Fruit fly (Drosophila melanogaster) whole organism, embryonic: ENCODE results near the gene pigs.

ENCODE experiments used
- Bdp1 ChIP-seq: fragments of 200-800 bp; sonication (Bioruptor generic); optimal IDR thresholded peaks from 3 replicates; lab custom pipeline; 2016; ENCODE audit warnings: missing biosample characterization, missing genetic modification characterization
- Blimp-1 ChIP-seq: fragments of 200-800 bp; sonication (Bioruptor generic); optimal IDR thresholded peaks from 3 replicates; lab custom pipeline; 2018; ENCODE audit warnings: missing biosample characterization, missing genetic modification characterization, mild to moderate bottlenecking, moderate library complexity, missing genetic modification reagents
- CG10565 ChIP-seq: fragments of 200-800 bp; sonication (Bioruptor generic); optimal IDR thresholded peaks from 3 replicates; lab custom pipeline; 2016; ENCODE audit warnings: missing biosample characterization, mild to moderate bottlenecking, missing genetic modification characterization
- CG12299 ChIP-seq: fragments of 200-800 bp; sonication (Bioruptor generic); optimal IDR thresholded peaks from 2 replicates; lab custom pipeline; 2018; ENCODE audit warnings: missing biosample characterization, mild to moderate bottlenecking, missing genetic modification characterization
- CG1233 ChIP-seq: fragments of 200-800 bp; sonication (Bioruptor generic); optimal IDR thresholded peaks from 4 replicates; lab custom pipeline; 2018; ENCODE audit warnings: missing biosample characterization, mild to moderate bottlenecking, missing genetic modification characterization
- CG13123 ChIP-seq: fragments of 200-800 bp; sonication (Bioruptor generic); optimal IDR thresholded peaks from 2 replicates; lab custom pipeline; 2016; ENCODE audit warnings: missing biosample characterization, missing genetic modification characterization
- CG1603 ChIP-seq: fragments of 200-800 bp; sonication (Bioruptor generic); optimal IDR thresholded peaks from 2 replicates; lab custom pipeline; 2019; ENCODE audit warnings: missing biosample characterization, mild to moderate bottlenecking, missing genetic modification characterization, moderate library complexity
- CG17328 ChIP-seq: fragments of 200-800 bp; sonication (Bioruptor generic); IDR thresholded peaks from 2 replicates; pipeline ENCODE4 v1.3.6; 2022; ENCODE audit warnings: missing biosample characterization, missing genetic modification characterization
- CG17361 ChIP-seq: fragments of 200-800 bp; sonication (Bioruptor generic); IDR thresholded peaks from 3 replicates; pipeline ENCODE4 v1.3.6; 2022; ENCODE audit warnings: missing biosample characterization, missing genetic modification characterization
- CG17612 ChIP-seq: fragments of 200-800 bp; sonication (Bioruptor generic); IDR thresholded peaks from 2 replicates; pipeline ENCODE4 v1.3.6; 2022; ENCODE audit warnings: missing biosample characterization, missing genetic modification characterization
- CG3065 ChIP-seq: fragments of 200-800 bp; sonication (Bioruptor generic); optimal IDR thresholded peaks from 2 replicates; lab custom pipeline; 2016; ENCODE audit warnings: missing biosample characterization, missing genetic modification characterization
- CG4730 ChIP-seq: fragments of 200-800 bp; sonication (Bioruptor generic); IDR thresholded peaks from 2 replicates; pipeline ENCODE4 v1.3.6; 2022; ENCODE audit warnings: missing biosample characterization, missing genetic modification characterization
- CG5953 ChIP-seq: fragments of 200-800 bp; sonication (Bioruptor generic); IDR thresholded peaks from 2 replicates; pipeline ENCODE4 v1.3.6; 2022; ENCODE audit warnings: missing biosample characterization, missing genetic modification characterization
- CG6175 ChIP-seq: fragments of 200-800 bp; sonication (Bioruptor generic); IDR thresholded peaks from 3 replicates; pipeline ENCODE4 v1.3.6; 2022; ENCODE audit warnings: missing biosample characterization, missing genetic modification characterization
- CG7963 ChIP-seq: fragments of 200-800 bp; sonication (Bioruptor generic); IDR thresholded peaks from 3 replicates; pipeline ENCODE4 v1.3.6; 2022; ENCODE audit warnings: missing biosample characterization, missing genetic modification characterization; ENCODE audit not compliant: partially characterized antibody
- CHES-1-like ChIP-seq: fragments of 200-800 bp; sonication (Bioruptor generic); optimal IDR thresholded peaks from 2 replicates; lab custom pipeline; 2016; ENCODE audit warnings: missing biosample characterization, missing genetic modification characterization
- Camta ChIP-seq: fragments of 200-800 bp; sonication (Bioruptor generic); optimal IDR thresholded peaks from 2 replicates; lab custom pipeline; 2016; ENCODE audit warnings: missing biosample characterization, missing genetic modification characterization
- CrebB ChIP-seq: fragments of 200-800 bp; sonication (Bioruptor generic); optimal IDR thresholded peaks from 3 replicates; lab custom pipeline; 2018; ENCODE audit warnings: missing biosample characterization, mild to moderate bottlenecking, missing genetic modification characterization
- Fer2 ChIP-seq: fragments of 200-800 bp; sonication (Bioruptor generic); optimal IDR thresholded peaks from 2 replicates; lab custom pipeline; 2018; ENCODE audit warnings: missing biosample characterization, mild to moderate bottlenecking, missing genetic modification characterization, moderate library complexity
- HLHmδ ChIP-seq: fragments of 200-800 bp; sonication (Bioruptor generic); optimal IDR thresholded peaks from 2 replicates; lab custom pipeline; 2018; ENCODE audit warnings: missing biosample characterization, mild to moderate bottlenecking, missing genetic modification characterization, moderate library complexity
- HmgZ ChIP-seq: fragments of 200-800 bp; sonication (Bioruptor generic); optimal IDR thresholded peaks from 2 replicates; lab custom pipeline; 2018; ENCODE audit warnings: missing biosample characterization, mild to moderate bottlenecking, missing genetic modification characterization
- Lpt ChIP-seq: fragments of >200 bp; optimal IDR thresholded peaks from 2 replicates; lab custom pipeline; 2018; ENCODE audit warnings: missing biosample characterization, missing genetic modification characterization
- Max ChIP-seq: fragments of 200-800 bp; sonication (Bioruptor generic); optimal IDR thresholded peaks from 2 replicates; lab custom pipeline; 2016; ENCODE audit warnings: missing biosample characterization, mild to moderate bottlenecking, missing genetic modification characterization
- Mrtf ChIP-seq: fragments of 200-800 bp; sonication (Bioruptor generic); IDR thresholded peaks from 3 replicates; pipeline ENCODE4 v1.3.6; 2022; ENCODE audit warnings: missing biosample characterization, missing genetic modification characterization
- Nf-YB ChIP-seq: fragments of 200-800 bp; sonication (Bioruptor generic); optimal IDR thresholded peaks from 3 replicates; lab custom pipeline; 2019; ENCODE audit warnings: missing biosample characterization, mild to moderate bottlenecking, missing genetic modification characterization, moderate library complexity
- PHDP ChIP-seq: fragments of 200-800 bp; sonication (Bioruptor generic); optimal IDR thresholded peaks from 3 replicates; lab custom pipeline; 2018; ENCODE audit warnings: missing biosample characterization, mild to moderate bottlenecking, missing genetic modification characterization, moderate library complexity
- Ravus ChIP-seq: fragments of 200-800 bp; sonication (Bioruptor generic); IDR thresholded peaks from 2 replicates; pipeline ENCODE4 v1.3.6; 2022; ENCODE audit warnings: missing biosample characterization, missing genetic modification characterization
- Sry-δ ChIP-seq: fragments of 200-800 bp; sonication (Bioruptor generic); optimal IDR thresholded peaks from 2 replicates; lab custom pipeline; 2016; ENCODE audit warnings: missing biosample characterization, missing genetic modification characterization
- Xrp1 ChIP-seq: fragments of 200-800 bp; sonication (Bioruptor generic); IDR thresholded peaks from 2 replicates; pipeline ENCODE4 v1.3.6; 2022; ENCODE audit warnings: missing biosample characterization, missing genetic modification characterization
- aop ChIP-seq: fragments of 200-800 bp; sonication (Bioruptor generic); IDR thresholded peaks from 2 replicates; pipeline ENCODE4 v1.3.6; 2022; ENCODE audit warnings: missing biosample characterization, missing genetic modification characterization
- cg ChIP-seq: fragments of 200-800 bp; sonication (Bioruptor generic); optimal IDR thresholded peaks from 3 replicates; lab custom pipeline; 2019; ENCODE audit warnings: missing biosample characterization, mild to moderate bottlenecking, missing genetic modification characterization, moderate library complexity
- crol ChIP-seq: fragments of 200-800 bp; sonication (Bioruptor generic); IDR thresholded peaks from 2 replicates; pipeline ENCODE4 v1.3.6; 2022; ENCODE audit warnings: missing biosample characterization, missing genetic modification characterization
- dimm ChIP-seq: fragments of 200-800 bp; sonication (Bioruptor generic); IDR thresholded peaks from 2 replicates; pipeline ENCODE4 v1.3.6; 2022; ENCODE audit warnings: missing biosample characterization, missing genetic modification characterization
- dm ChIP-seq: fragments of 200-800 bp; sonication (Bioruptor generic); optimal IDR thresholded peaks from 3 replicates; lab custom pipeline; 2016; ENCODE audit warnings: missing biosample characterization, missing genetic modification characterization
- emc ChIP-seq: fragments of 200-800 bp; sonication (Bioruptor generic); optimal IDR thresholded peaks from 2 replicates; lab custom pipeline; 2016; ENCODE audit warnings: missing biosample characterization, missing genetic modification characterization
- eyg ChIP-seq: fragments of 200-800 bp; sonication (Bioruptor generic); optimal IDR thresholded peaks from 3 replicates; lab custom pipeline; 2016; ENCODE audit warnings: missing biosample characterization, missing genetic modification characterization
- gsb ChIP-seq: fragments of 200-800 bp; sonication (Bioruptor generic); IDR thresholded peaks from 2 replicates; pipeline ENCODE4 v1.3.6; 2022; ENCODE audit warnings: missing biosample characterization, missing genetic modification characterization
- nau ChIP-seq: fragments of 200-800 bp; sonication (Bioruptor generic); optimal IDR thresholded peaks from 3 replicates; lab custom pipeline; 2017; ENCODE audit warnings: missing biosample characterization, mild to moderate bottlenecking, missing genetic modification characterization, missing genetic modification reagents
- nom ChIP-seq: fragments of 200-800 bp; sonication (Bioruptor generic); optimal IDR thresholded peaks from 2 replicates; lab custom pipeline; 2017; ENCODE audit warnings: missing biosample characterization, missing genetic modification characterization, mild to moderate bottlenecking, moderate library complexity, missing genetic modification reagents
- odd ChIP-seq: fragments of 200-800 bp; sonication (Bioruptor generic); optimal IDR thresholded peaks from 2 replicates; lab custom pipeline; 2017; ENCODE audit warnings: missing biosample characterization, mild to moderate bottlenecking, missing genetic modification characterization
- peb ChIP-seq: fragments of 200-800 bp; sonication (Bioruptor generic); IDR thresholded peaks from 2 replicates; pipeline ENCODE4 v1.3.6; 2022; ENCODE audit warnings: missing biosample characterization, missing genetic modification characterization
- prd ChIP-seq, 3 experiments: fragments of >200 bp in 2 of 3; fragments of 200-800 bp in 1 of 3; sonication (Bioruptor generic) in 1 of 3; optimal IDR thresholded peaks in 2 of 3; IDR thresholded peaks in 1 of 3; 2 replicates in 2 of 3; 3 replicates in 1 of 3; pipeline versions ENCODE4 v1.3.6 to Lab custom; 2017 to 2022; ENCODE audit warnings: missing biosample characterization in 1 of 3, missing genetic modification characterization in 1 of 3
- repo ChIP-seq: fragments of 200-800 bp; sonication (Bioruptor generic); optimal IDR thresholded peaks from 2 replicates; lab custom pipeline; 2016; ENCODE audit warnings: missing biosample characterization, missing genetic modification characterization
- rib ChIP-seq: fragments of 200-800 bp; sonication (Bioruptor generic); IDR thresholded peaks from 2 replicates; pipeline ENCODE4 v1.3.6; 2022; ENCODE audit warnings: missing biosample characterization, missing genetic modification characterization
- sna ChIP-seq: fragments of 200-800 bp; sonication (Bioruptor generic); IDR thresholded peaks from 2 replicates; pipeline ENCODE4 v1.3.6; 2022; ENCODE audit warnings: missing biosample characterization, missing genetic modification characterization; ENCODE audit not compliant: partially characterized antibody
- sob ChIP-seq: fragments of 200-800 bp; sonication (Bioruptor generic); IDR thresholded peaks from 2 replicates; pipeline ENCODE4 v1.3.6; 2022; ENCODE audit warnings: missing biosample characterization, missing genetic modification characterization
- tgo ChIP-seq: fragments of 200-800 bp; sonication (Bioruptor generic); IDR thresholded peaks from 3 replicates; pipeline ENCODE4 v1.3.6; 2022; ENCODE audit warnings: missing biosample characterization, missing genetic modification characterization
- tna ChIP-seq: fragments of 200-800 bp; sonication (Bioruptor generic); IDR thresholded peaks from 2 replicates; pipeline ENCODE4 v1.3.6; 2022; ENCODE audit warnings: missing biosample characterization, missing genetic modification characterization; ENCODE audit not compliant: partially characterized antibody
- trh ChIP-seq: fragments of 200-800 bp; sonication (Bioruptor generic); optimal IDR thresholded peaks from 2 replicates; lab custom pipeline; 2016; ENCODE audit warnings: missing biosample characterization, missing genetic modification characterization
- tx ChIP-seq: fragments of 200-800 bp; sonication (Bioruptor generic); optimal IDR thresholded peaks from 2 replicates; lab custom pipeline; 2016; ENCODE audit warnings: missing biosample characterization, missing genetic modification characterization

pigs gene

DNA sequence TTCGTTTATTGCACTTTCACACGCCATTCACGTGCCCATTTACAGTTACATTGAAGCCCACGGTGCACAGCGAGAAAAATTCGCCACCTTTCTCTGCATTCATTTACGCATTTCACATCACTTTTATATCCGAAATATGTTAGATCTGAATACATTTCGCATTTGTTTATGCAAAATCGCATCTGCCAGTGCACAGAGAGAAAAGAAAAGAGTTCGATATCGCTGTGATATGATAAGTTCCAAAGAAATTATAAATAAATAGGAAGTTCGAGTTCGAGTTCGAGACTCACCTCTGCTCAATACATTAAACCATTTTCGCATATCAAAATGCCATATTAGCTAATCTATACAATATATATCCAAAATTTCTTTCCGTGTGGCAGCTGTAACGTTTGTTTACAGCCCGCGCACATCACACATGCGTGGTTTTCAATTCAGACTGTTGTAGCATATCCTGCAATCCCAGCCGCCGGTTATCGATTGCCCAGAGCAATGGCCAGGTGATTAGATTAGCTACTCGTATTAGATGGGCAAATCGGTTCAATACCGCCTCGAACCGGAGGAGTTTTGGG, 56.2 kb downstream of the pigs start (continued):
- TF ChIP-seq CG1233 (GFP tag; lab: Kevin White, UChicago) (peak; percentile 80), gsb (GFP tag; lab: Robert Waterston, UW) (peak; percentile 45; the same call in 1 of the 2 replicates), dimm (GFP tag; lab: Robert Waterston, UW) (peak; percentile 61; the same call in 1 of the 2 replicates), repo (peak; percentile 63), CG1603 (peak; percentile 76), nom (GFP tag; lab: Kevin White, UChicago) (peak; percentile 69), Ravus (GFP tag; lab: Robert Waterston, UW) (peak; percentile 46; the same call in 1 of the 2 replicates), rib (GFP tag; lab: Robert Waterston, UW) (0 out of 2 replicates have a peak, but pooled peaks have one; percentile 12), dm (GFP tag; lab: Kevin White, UChicago) (peak; percentile 71), CHES-1-like (GFP tag; lab: Kevin White, UChicago) (peak; percentile 80), Blimp-1 (GFP tag; lab: Kevin White, UChicago) (peak; percentile 78), prd (optimal IDR thresholded peaks at IDR 0.05; lab: Kevin White, UChicago) (no peak), prd (GFP tag; IDR thresholded peaks at IDR 0.05; lab: Robert Waterston, UW) (peak; percentile 87), tna (GFP tag; lab: Robert Waterston, UW) (no peak), HmgZ (peak; percentile 81), Mrtf (GFP tag; lab: Robert Waterston, UW) (peak; percentile 69; the same call in 2 of the 3 replicates), Max (GFP tag; lab: Kevin White, UChicago) (peak; percentile 75), CG17328 (GFP tag; lab: Robert Waterston, UW) (peak; percentile 76), CG17361 (peak; percentile 93), CG3065 (GFP tag; lab: Kevin White, UChicago) (peak; percentile 15), cg (no peak), tx (GFP tag; lab: Kevin White, UChicago) (peak; percentile 69), peb (GFP tag; lab: Robert Waterston, UW) (peak; percentile 60), Fer2 (tag; lab: Kevin White, UChicago) (peak; percentile 49), aop (0 out of 2 replicates have a peak, but pooled peaks have one; percentile 31), CG12299 (tag; lab: Kevin White, UChicago) (peak; percentile 77), CG13123 (GFP tag; lab: Kevin White, UChicago) (peak; percentile 74), Camta (GFP tag; lab: Kevin White, UChicago) (peak; percentile 85), Xrp1 (GFP tag; lab: Robert Waterston, UW) (peak; percentile 80), Sry-δ (peak; percentile 34), Nf-YB (GFP tag; lab: Kevin White, UChicago) (peak; percentile 71), sob (GFP tag; lab: Robert Waterston, UW) (peak; percentile 80), PHDP (tag; lab: Kevin White, UChicago) (peak; percentile 86), Bdp1 (GFP tag; lab: Kevin White, UChicago) (peak; percentile 67), emc (GFP tag; lab: Kevin White, UChicago) (peak; percentile 59), sna (GFP tag; lab: Robert Waterston, UW) (no peak), CG4730 (GFP tag; lab: Robert Waterston, UW) (peak; percentile 59), tgo (GFP tag; lab: Robert Waterston, UW) (peak; percentile 81), CrebB (peak; percentile 45), CG7963 (no peak), HLHmδ (no peak), CG10565 (GFP tag; lab: Kevin White, UChicago) (no peak), CG5953 (peak; percentile 50; the same call in 1 of the 2 replicates), Lpt (no peak), trh (GFP tag; lab: Kevin White, UChicago) (peak; percentile 49), eyg (GFP tag; lab: Kevin White, UChicago) (peak; percentile 78), CG6175 (GFP tag; lab: Robert Waterston, UW) (peak; percentile 49; the same call in 1 of the 3 replicates), crol (GFP tag; lab: Robert Waterston, UW) (no peak), odd (GFP tag; lab: Kevin White, UChicago) (peak; percentile 78), CG17612 (peak; percentile 53; the same call in 1 of the 2 replicates), nau (GFP tag; lab: Kevin White, UChicago) (peak; percentile 83)
